Fruit fly (Drosophila melanogaster): ENCODE measurements around the gene CG15478.

CG15478 gene

dm6 chrX:7696711-7697654 is 20.7 kb downstream of the CG15478 start (continued):
- TF ChIP-seq cas (GFP tag; IDR thresholded peaks at IDR 0.05) (peak; percentile 87), exex (tag; optimal IDR thresholded peaks at IDR 0.05) (peak; percentile 86), da (GFP tag; optimal IDR thresholded peaks at IDR 0.05) (peak; percentile 39), repo (GFP tag; optimal IDR thresholded peaks at IDR 0.05) (peak; percentile 48), BtbVII (GFP tag; optimal IDR thresholded peaks at IDR 0.05) (peak; percentile 96), CG14860 (GFP tag; IDR thresholded peaks at IDR 0.05; ENCODE audit: partially characterized antibody) (no peak), slbo (GFP tag; IDR thresholded peaks at IDR 0.05) (peak; percentile 95), chn (GFP tag; optimal IDR thresholded peaks at IDR 0.05) (peak; percentile 66), Gug (GFP tag; IDR thresholded peaks at IDR 0.05) (peak; percentile 87), Rx (GFP tag; IDR thresholded peaks at IDR 0.05) (peak; percentile 79), pb (GFP tag; optimal IDR thresholded peaks at IDR 0.05) (peak; percentile 59), CG8944 (GFP tag; optimal IDR thresholded peaks at IDR 0.05) (peak; percentile 74), rib (GFP tag; IDR thresholded peaks at IDR 0.05) (peak; percentile 95), Neu2 (GFP tag; optimal IDR thresholded peaks at IDR 0.05; ENCODE audit: borderline replicate concordance) (no peak), tup (GFP tag; optimal IDR thresholded peaks at IDR 0.05) (peak; percentile 79), otp (GFP tag; IDR thresholded peaks at IDR 0.05) (peak; percentile 78), sc (optimal IDR thresholded peaks at IDR 0.05) (no peak), sc (GFP tag; optimal IDR thresholded peaks at IDR 0.05) (peak; percentile 23), insv (GFP tag; optimal IDR thresholded peaks at IDR 0.05) (peak in 1 of 2 experiments; percentile 73), dm (GFP tag; optimal IDR thresholded peaks at IDR 0.05) (peak; percentile 54), nerfin-2 (GFP tag; IDR thresholded peaks at IDR 0.05; ENCODE audit: partially characterized antibody) (no peak), CkIIα-i1 (GFP tag; IDR thresholded peaks at IDR 0.05) (0 out of 2 replicates have a peak, but pooled peaks have one; percentile 23), CG13894 (tag; optimal IDR thresholded peaks at IDR 0.05) (peak; percentile 96), CG17385 (GFP tag; optimal IDR thresholded peaks at IDR 0.05) (peak; percentile 91), C15 (GFP tag; IDR thresholded peaks at IDR 0.05) (peak; percentile 84; the same call in 2 of the 3 replicates), CG7928 (GFP tag; optimal IDR thresholded peaks at IDR 0.05) (peak; percentile 68), Xrp1 (GFP tag; IDR thresholded peaks at IDR 0.05) (peak; percentile 83), Hsf (GFP tag; optimal IDR thresholded peaks at IDR 0.05) (peak; percentile 88), unpg (GFP tag; optimal IDR thresholded peaks at IDR 0.05) (peak; percentile 91), CG10274 (GFP tag; optimal IDR thresholded peaks at IDR 0.05) (peak; percentile 81), tll (GFP tag; optimal IDR thresholded peaks at IDR 0.05) (no peak), Fer1 (GFP tag; optimal IDR thresholded peaks at IDR 0.05) (peak; percentile 97), CG3847 (GFP tag; IDR thresholded peaks at IDR 0.05) (peak; percentile 94), Fer2 (tag; optimal IDR thresholded peaks at IDR 0.05) (peak; percentile 91), HmgZ (tag; optimal IDR thresholded peaks at IDR 0.05) (peak; percentile 97), CG10147 (GFP tag; optimal IDR thresholded peaks at IDR 0.05) (peak; percentile 95), CG16779 (GFP tag; IDR thresholded peaks at IDR 0.05) (peak; percentile 88), sd (tag; optimal IDR thresholded peaks at IDR 0.05) (peak; percentile 83), D19A (tag; optimal IDR thresholded peaks at IDR 0.05) (peak; percentile 79), Usf (GFP tag; optimal IDR thresholded peaks at IDR 0.05) (peak; percentile 75), CG3407 (GFP tag; optimal IDR thresholded peaks at IDR 0.05) (peak; percentile 45), dan (GFP tag; IDR thresholded peaks at IDR 0.05) (no peak), CG1792 (GFP tag; optimal IDR thresholded peaks at IDR 0.05) (peak; percentile 64), CG3163 (GFP tag; optimal IDR thresholded peaks at IDR 0.05) (peak; percentile 90), phol (tag; optimal IDR thresholded peaks at IDR 0.05) (peak; percentile 74), CG11247 (GFP tag; IDR thresholded peaks at IDR 0.05) (peak; percentile 89), CG10267 (tag; optimal IDR thresholded peaks at IDR 0.05) (peak; percentile 77), CG9437 (GFP tag; optimal IDR thresholded peaks at IDR 0.05) (peak; percentile 77)

Data from whole organism, embryonic.